Fruit fly (Drosophila melanogaster) whole organism, embryonic: ENCODE measurements around the gene hry.

Source experiments
- Abd-B ChIP-seq: fragments of 200-800 bp; sonication (Bioruptor generic); optimal IDR thresholded peaks from 2 replicates; lab custom pipeline; 2018; ENCODE audit warnings: missing biosample characterization, mild to moderate bottlenecking, missing genetic modification characterization, moderate library complexity
- Blimp-1 ChIP-seq: fragments of 200-800 bp; sonication (Bioruptor generic); optimal IDR thresholded peaks from 3 replicates; lab custom pipeline; 2018; ENCODE audit warnings: missing biosample characterization, missing genetic modification characterization, mild to moderate bottlenecking, moderate library complexity, missing genetic modification reagents
- CG11093 ChIP-seq: fragments of 200-800 bp; sonication (Bioruptor generic); IDR thresholded peaks from 3 replicates; pipeline ENCODE4 v1.3.6; 2022; ENCODE audit warnings: missing biosample characterization, missing genetic modification characterization
- CG11723 ChIP-seq: fragments of 200-800 bp; sonication (Bioruptor generic); optimal IDR thresholded peaks from 2 replicates; lab custom pipeline; 2017; ENCODE audit warnings: missing biosample characterization, mild to moderate bottlenecking, missing genetic modification characterization
- CG13894 ChIP-seq: fragments of 200-800 bp; sonication (Bioruptor generic); optimal IDR thresholded peaks from 3 replicates; lab custom pipeline; 2018; ENCODE audit warnings: missing biosample characterization, mild to moderate bottlenecking, missing genetic modification characterization, moderate library complexity
- CG15696 ChIP-seq: fragments of 200-800 bp; sonication (Bioruptor generic); optimal IDR thresholded peaks from 2 replicates; lab custom pipeline; 2019; ENCODE audit warnings: missing biosample characterization, mild to moderate bottlenecking, missing genetic modification characterization, moderate library complexity
- CG17359 ChIP-seq: fragments of 200-800 bp; sonication (Bioruptor generic); optimal IDR thresholded peaks from 3 replicates; lab custom pipeline; 2018; ENCODE audit warnings: missing biosample characterization, mild to moderate bottlenecking, missing genetic modification characterization, moderate library complexity
- CG17361 ChIP-seq: fragments of 200-800 bp; sonication (Bioruptor generic); IDR thresholded peaks from 3 replicates; pipeline ENCODE4 v1.3.6; 2022; ENCODE audit warnings: missing biosample characterization, missing genetic modification characterization
- CG18599 ChIP-seq: fragments of 200-800 bp; sonication (Bioruptor generic); optimal IDR thresholded peaks from 3 replicates; lab custom pipeline; 2017; ENCODE audit warnings: missing biosample characterization, missing genetic modification characterization, mild to moderate bottlenecking, moderate library complexity, missing genetic modification reagents
- CG2116 ChIP-seq: fragments of 200-800 bp; sonication (Bioruptor generic); optimal IDR thresholded peaks from 3 replicates; lab custom pipeline; 2018; ENCODE audit warnings: missing biosample characterization, mild to moderate bottlenecking, missing genetic modification characterization
- CG2120 ChIP-seq: fragments of 200-800 bp; sonication (Bioruptor generic); optimal IDR thresholded peaks from 3 replicates; lab custom pipeline; 2016; ENCODE audit warnings: missing biosample characterization, missing genetic modification characterization
- CG32772 ChIP-seq: fragments of 200-800 bp; sonication (Bioruptor generic); IDR thresholded peaks from 2 replicates; pipeline ENCODE4 v1.3.6; 2022; ENCODE audit warnings: missing biosample characterization, missing genetic modification characterization
- CG4360 ChIP-seq: fragments of 200-800 bp; sonication (Bioruptor generic); IDR thresholded peaks from 2 replicates; pipeline ENCODE4 v1.3.6; 2022; ENCODE audit warnings: missing biosample characterization, missing genetic modification characterization
- CG6272 ChIP-seq: fragments of 200-800 bp; sonication (Bioruptor generic); IDR thresholded peaks from 2 replicates; pipeline ENCODE4 v1.3.6; 2022; ENCODE audit warnings: missing biosample characterization, missing genetic modification characterization
- CG6765 ChIP-seq: fragments of 200-800 bp; sonication (Bioruptor generic); optimal IDR thresholded peaks from 3 replicates; lab custom pipeline; 2017; ENCODE audit warnings: missing biosample characterization, mild to moderate bottlenecking, missing genetic modification characterization
- CG7745 ChIP-seq: fragments of 200-800 bp; sonication (Bioruptor generic); optimal IDR thresholded peaks from 2 replicates; lab custom pipeline; 2018; ENCODE audit warnings: missing biosample characterization, mild to moderate bottlenecking, missing genetic modification characterization, moderate library complexity
- CG7928 ChIP-seq: fragments of 200-800 bp; sonication (Bioruptor generic); optimal IDR thresholded peaks from 2 replicates; lab custom pipeline; 2017; ENCODE audit warnings: missing biosample characterization, mild to moderate bottlenecking, missing genetic modification characterization
- CG9932 ChIP-seq: fragments of 200-800 bp; sonication (Bioruptor generic); IDR thresholded peaks from 2 replicates; pipeline ENCODE4 v1.3.6; 2022; ENCODE audit warnings: missing biosample characterization, missing genetic modification characterization
- D ChIP-seq, 2 experiments: fragments of 200-800 bp in 1 of 2; fragments of >200 bp in 1 of 2; sonication (Bioruptor generic) in 1 of 2; optimal IDR thresholded peaks; 2 replicates in 1 of 2; 3 replicates in 1 of 2; lab custom pipeline; 2017; ENCODE audit warnings: mild to moderate bottlenecking in 1 of 2, missing biosample characterization in 1 of 2, missing genetic modification characterization in 1 of 2, missing genetic modification reagents in 1 of 2
- Dp ChIP-seq: fragments of 200-800 bp; sonication (Bioruptor generic); optimal IDR thresholded peaks from 2 replicates; lab custom pipeline; 2018; ENCODE audit warnings: missing biosample characterization, mild to moderate bottlenecking, missing genetic modification characterization, moderate library complexity
- HLH54F ChIP-seq: fragments of 200-800 bp; sonication (Bioruptor generic); optimal IDR thresholded peaks from 3 replicates; lab custom pipeline; 2016; ENCODE audit warnings: missing biosample characterization, missing genetic modification characterization
- Hr3 ChIP-seq: fragments of 200-800 bp; sonication (Bioruptor generic); optimal IDR thresholded peaks from 3 replicates; lab custom pipeline; 2016; ENCODE audit warnings: missing biosample characterization, missing genetic modification characterization
- Jarid2 ChIP-seq: fragments of 200-800 bp; sonication (Bioruptor generic); optimal IDR thresholded peaks from 3 replicates; lab custom pipeline; 2017; ENCODE audit warnings: mild to moderate bottlenecking, missing biosample characterization, missing genetic modification reagents, missing genetic modification characterization
- Kr ChIP-seq: fragments of 200-800 bp; sonication (Bioruptor generic); optimal IDR thresholded peaks from 2 replicates; lab custom pipeline; 2017; ENCODE audit warnings: missing biosample characterization, mild to moderate bottlenecking, missing genetic modification characterization
- Lhr ChIP-seq: fragments of 200-800 bp; sonication (Bioruptor generic); optimal IDR thresholded peaks from 3 replicates; lab custom pipeline; 2017; ENCODE audit warnings: mild to moderate bottlenecking, missing biosample characterization, missing genetic modification reagents, missing genetic modification characterization
- Max ChIP-seq: fragments of 200-800 bp; sonication (Bioruptor generic); optimal IDR thresholded peaks from 2 replicates; lab custom pipeline; 2016; ENCODE audit warnings: missing biosample characterization, mild to moderate bottlenecking, missing genetic modification characterization
- PHDP ChIP-seq: fragments of 200-800 bp; sonication (Bioruptor generic); optimal IDR thresholded peaks from 3 replicates; lab custom pipeline; 2018; ENCODE audit warnings: missing biosample characterization, mild to moderate bottlenecking, missing genetic modification characterization, moderate library complexity
- Ptx1 ChIP-seq: fragments of 200-800 bp; sonication (Bioruptor generic); IDR thresholded peaks from 2 replicates; pipeline ENCODE4 v1.3.6; 2022; ENCODE audit warnings: missing biosample characterization, missing genetic modification characterization
- Sry-β ChIP-seq: fragments of 200-800 bp; sonication (Bioruptor generic); optimal IDR thresholded peaks from 2 replicates; lab custom pipeline; 2018; ENCODE audit warnings: missing biosample characterization, mild to moderate bottlenecking, missing genetic modification characterization, moderate library complexity
- az2 ChIP-seq: fragments of 200-800 bp; sonication (Bioruptor generic); optimal IDR thresholded peaks from 3 replicates; lab custom pipeline; 2016; ENCODE audit warnings: missing biosample characterization, missing genetic modification characterization
- bigmax ChIP-seq: fragments of 200-800 bp; sonication (Bioruptor generic); optimal IDR thresholded peaks from 2 replicates; lab custom pipeline; 2018; ENCODE audit warnings: missing biosample characterization, mild to moderate bottlenecking, missing genetic modification characterization
- btn ChIP-seq: fragments of 200-800 bp; sonication (Bioruptor generic); optimal IDR thresholded peaks from 2 replicates; lab custom pipeline; 2016; ENCODE audit warnings: missing biosample characterization, missing genetic modification characterization
- croc ChIP-seq: fragments of 200-800 bp; sonication (Bioruptor generic); conservative IDR thresholded peaks from 3 replicates; pipeline ENCODE4 v1.3.6; 2022; ENCODE audit warnings: missing biosample characterization, missing genetic modification characterization
- emc ChIP-seq: fragments of 200-800 bp; sonication (Bioruptor generic); optimal IDR thresholded peaks from 2 replicates; lab custom pipeline; 2016; ENCODE audit warnings: missing biosample characterization, missing genetic modification characterization
- ewg ChIP-seq: fragments of 200-800 bp; sonication (Bioruptor generic); optimal IDR thresholded peaks from 3 replicates; lab custom pipeline; 2017; ENCODE audit warnings: mild to moderate bottlenecking, missing biosample characterization, missing genetic modification reagents, missing genetic modification characterization
- fd96Cb ChIP-seq: fragments of 200-800 bp; sonication (Bioruptor generic); optimal IDR thresholded peaks from 2 replicates; lab custom pipeline; 2018; ENCODE audit warnings: missing biosample characterization, mild to moderate bottlenecking, missing genetic modification characterization, moderate library complexity
- gsb-n ChIP-seq: fragments of 200-800 bp; sonication (Bioruptor generic); optimal IDR thresholded peaks from 3 replicates; lab custom pipeline; 2018; ENCODE audit warnings: missing biosample characterization, mild to moderate bottlenecking, missing genetic modification characterization
- lbe ChIP-seq: fragments of 200-800 bp; sonication (Bioruptor generic); optimal IDR thresholded peaks from 2 replicates; lab custom pipeline; 2016; ENCODE audit warnings: missing biosample characterization, mild to moderate bottlenecking, missing genetic modification characterization
- luna ChIP-seq: fragments of 200-800 bp; sonication (Bioruptor generic); optimal IDR thresholded peaks from 2 replicates; lab custom pipeline; 2016; ENCODE audit warnings: missing biosample characterization, missing genetic modification characterization
- mld ChIP-seq: fragments of 200-800 bp; sonication (Bioruptor generic); IDR thresholded peaks from 3 replicates; pipeline ENCODE4 v1.3.6; 2022; ENCODE audit warnings: missing biosample characterization, missing genetic modification characterization; ENCODE audit not compliant: partially characterized antibody
- nerfin-2 ChIP-seq: fragments of 200-800 bp; sonication (Bioruptor generic); IDR thresholded peaks from 2 replicates; pipeline ENCODE4 v1.3.6; 2022; ENCODE audit warnings: missing biosample characterization, missing genetic modification characterization; ENCODE audit not compliant: partially characterized antibody
- pita ChIP-seq: fragments of 200-800 bp; sonication (Bioruptor generic); optimal IDR thresholded peaks from 2 replicates; lab custom pipeline; 2017; ENCODE audit warnings: missing biosample characterization, mild to moderate bottlenecking, missing genetic modification characterization
- psq ChIP-seq: fragments of 200-800 bp; sonication (Bioruptor generic); optimal IDR thresholded peaks from 2 replicates; lab custom pipeline; 2017; ENCODE audit warnings: missing biosample characterization, missing genetic modification characterization
- slou ChIP-seq: fragments of 200-800 bp; sonication (Bioruptor generic); optimal IDR thresholded peaks from 3 replicates; lab custom pipeline; 2016; ENCODE audit warnings: missing biosample characterization, missing genetic modification characterization
- sna ChIP-seq: fragments of 200-800 bp; sonication (Bioruptor generic); IDR thresholded peaks from 2 replicates; pipeline ENCODE4 v1.3.6; 2022; ENCODE audit warnings: missing biosample characterization, missing genetic modification characterization; ENCODE audit not compliant: partially characterized antibody
- tio ChIP-seq: fragments of 200-800 bp; sonication (Bioruptor generic); optimal IDR thresholded peaks from 2 replicates; lab custom pipeline; 2017; ENCODE audit warnings: missing biosample characterization, missing genetic modification characterization, inconsistent platforms
- twi ChIP-seq: fragments of 200-800 bp; optimal IDR thresholded peaks from 2 replicates; lab custom pipeline; 2019; ENCODE audit warnings: missing biosample characterization, mild to moderate bottlenecking, missing genetic modification characterization, moderate library complexity

Gene hry

dm6 chr3L:8691891-8692874, 16.6 kb downstream of the hry start (continued):
- no peak for TF ChIP-seq D (optimal IDR thresholded peaks at IDR 0.05; lab: Kevin White, UChicago)
- TF ChIP-seq D (GFP tag; optimal IDR thresholded peaks at IDR 0.05; lab: Kevin White, UChicago), result peak; percentile 38
- no peak for TF ChIP-seq sna (GFP tag; lab: Robert Waterston, UW)
- peak; percentile 65 for TF ChIP-seq PHDP (tag; lab: Kevin White, UChicago)
- no peak for TF ChIP-seq Max (GFP tag; lab: Kevin White, UChicago)
- no peak for TF ChIP-seq psq
- peak; percentile 26 for TF ChIP-seq CG11723 (GFP tag; lab: Kevin White, UChicago)
- TF ChIP-seq nerfin-2 (GFP tag; lab: Robert Waterston, UW), result no peak
- TF ChIP-seq CG6765 (GFP tag; lab: Kevin White, UChicago), result no peak
- peak; percentile 7 for TF ChIP-seq slou
- 0 out of 2 replicates have a peak, but pooled peaks have one; percentile 25 for TF ChIP-seq CG9932 (GFP tag; lab: Robert Waterston, UW)
- no peak; the same call in 2 of the 3 replicates for TF ChIP-seq croc
- no peak for TF ChIP-seq CG4360 (GFP tag; lab: Robert Waterston, UW)
- TF ChIP-seq CG6272 (GFP tag; lab: Robert Waterston, UW), result peak; percentile 44; the same call in 1 of the 2 replicates
- no peak for TF ChIP-seq CG7928
- peak; percentile 18 for TF ChIP-seq CG2120
- TF ChIP-seq CG15696 (tag; lab: Kevin White, UChicago), result peak; percentile 25
- TF ChIP-seq HLH54F (GFP tag; lab: Kevin White, UChicago), result no peak
- TF ChIP-seq ewg, result no peak
- peak; percentile 42 for TF ChIP-seq CG18599
- TF ChIP-seq lbe (GFP tag; lab: Kevin White, UChicago), result no peak
- TF ChIP-seq Kr (GFP tag; lab: Kevin White, UChicago), result no peak
- TF ChIP-seq pita, result no peak
- no peak for TF ChIP-seq CG32772 (GFP tag; lab: Robert Waterston, UW)
- peak; percentile 22 for TF ChIP-seq CG13894 (tag; lab: Kevin White, UChicago)
- peak; percentile 51 for TF ChIP-seq az2 (GFP tag; lab: Kevin White, UChicago)
- TF ChIP-seq Lhr (GFP tag; lab: Kevin White, UChicago), result no peak
- peak; percentile 57 for TF ChIP-seq tio (GFP tag; lab: Kevin White, UChicago)
- TF ChIP-seq btn (GFP tag; lab: Kevin White, UChicago), result no peak
- TF ChIP-seq CG17361 (GFP tag; lab: Robert Waterston, UW), result peak; percentile 93
- TF ChIP-seq Dp (GFP tag; lab: Kevin White, UChicago), result no peak
- TF ChIP-seq twi (tag; lab: Kevin White, UChicago), result peak; percentile 21
- TF ChIP-seq CG7745 (tag; lab: Kevin White, UChicago), result peak; percentile 16
- TF ChIP-seq CG2116 (GFP tag; lab: Kevin White, UChicago), result no peak
- TF ChIP-seq luna, result no peak
- no peak for TF ChIP-seq Sry-β
- no peak for TF ChIP-seq bigmax (GFP tag; lab: Kevin White, UChicago)
- no peak for TF ChIP-seq Jarid2 (GFP tag; lab: Kevin White, UChicago)
- no peak for TF ChIP-seq emc (GFP tag; lab: Kevin White, UChicago)
- peak; percentile 64 for TF ChIP-seq Hr3 (GFP tag; lab: Kevin White, UChicago)
- peak; percentile 30 for TF ChIP-seq Abd-B (GFP tag; lab: Kevin White, UChicago)
- TF ChIP-seq fd96Cb (tag; lab: Kevin White, UChicago), result peak; percentile 42
- no peak for TF ChIP-seq gsb-n (tag; lab: Kevin White, UChicago)
- no peak for TF ChIP-seq mld (GFP tag; lab: Robert Waterston, UW)
- no peak for TF ChIP-seq Blimp-1 (GFP tag; lab: Kevin White, UChicago)
- TF ChIP-seq CG17359 (tag; lab: Kevin White, UChicago), result peak; percentile 19
- TF ChIP-seq Ptx1 (GFP tag; lab: Robert Waterston, UW), result peak; percentile 46; the same call in 1 of the 2 replicates
- peak; percentile 44; the same call in 1 of the 3 replicates for TF ChIP-seq CG11093 (GFP tag; lab: Robert Waterston, UW)
